Worm (Caenorhabditis elegans) whole organism, young adult: ENCODE measurements around the gene F48F7.3.

Experiments used
- B0035.1 ChIP-seq: sonication (generic microtip); optimal IDR thresholded peaks from 2 replicates; lab custom pipeline; 2016; ENCODE audit warnings: missing genetic modification characterization, mild to moderate bottlenecking, missing compliant biosample characterization, missing genotype, missing genetic modification reagents
- C06A6.2 ChIP-seq: fragments of 200-800 bp; sonication (Bioruptor generic); conservative IDR thresholded peaks from 2 replicates; pipeline ENCODE4 v1.3.6; 2022; ENCODE audit warnings: missing genetic modification characterization, missing compliant biosample characterization
- C17E4.6 ChIP-seq: fragments of 200-800 bp; sonication (Bioruptor generic); IDR thresholded peaks from 2 replicates; pipeline ENCODE4 v1.3.6; 2022; ENCODE audit warnings: missing genetic modification reagents, missing genetic modification characterization, missing compliant biosample characterization
- D2030.7 ChIP-seq: fragments of 200-800 bp; sonication (Bioruptor generic); IDR thresholded peaks from 2 replicates; pipeline ENCODE4 v1.3.6; 2022; ENCODE audit warnings: missing genetic modification reagents, missing genetic modification characterization, missing compliant biosample characterization
- F10E7.11 ChIP-seq: sonication (generic microtip); optimal IDR thresholded peaks from 2 replicates; lab custom pipeline; 2017; ENCODE audit warnings: mild to moderate bottlenecking, missing genetic modification characterization, moderate library complexity, missing compliant biosample characterization
- F22D6.2 ChIP-seq: sonication (generic microtip); optimal IDR thresholded peaks from 2 replicates; lab custom pipeline; 2016; ENCODE audit warnings: mild to moderate bottlenecking, missing genetic modification characterization, missing compliant biosample characterization
- F33H1.4 ChIP-seq: fragments of 200-800 bp; sonication (Bioruptor generic); IDR thresholded peaks from 2 replicates; pipeline ENCODE4 v1.3.6; 2022; ENCODE audit warnings: missing genetic modification reagents, missing genetic modification characterization, missing compliant biosample characterization
- F57C9.4 ChIP-seq: sonication (generic microtip); optimal IDR thresholded peaks from 2 replicates; lab custom pipeline; 2017; ENCODE audit warnings: mild to moderate bottlenecking, missing genetic modification characterization, missing compliant biosample characterization
- K11D2.4 ChIP-seq: fragments of 200-800 bp; sonication (Bioruptor generic); IDR thresholded peaks from 2 replicates; pipeline ENCODE4 v1.3.6; 2022; ENCODE audit warnings: missing genetic modification reagents, missing genetic modification characterization, missing compliant biosample characterization
- K12H6.12 ChIP-seq: fragments of 200-800 bp; sonication (Bioruptor generic); optimal IDR thresholded peaks from 2 replicates; lab custom pipeline; 2018; ENCODE audit warnings: mild to moderate bottlenecking, missing genetic modification characterization, missing compliant biosample characterization
- T07F8.4 ChIP-seq: sonication (generic microtip); optimal IDR thresholded peaks from 2 replicates; lab custom pipeline; 2016; ENCODE audit warnings: mild to moderate bottlenecking, missing genetic modification characterization, moderate library complexity, missing compliant biosample characterization
- Y53G8AR.9 ChIP-seq: fragments of 200-800 bp; sonication (Bioruptor generic); conservative IDR thresholded peaks from 2 replicates; pipeline ENCODE4 v1.3.6; 2022; ENCODE audit warnings: missing genetic modification reagents, missing genetic modification characterization, missing compliant biosample characterization
- Y67H2A.10 ChIP-seq: fragments of 200-800 bp; sonication (Bioruptor generic); conservative IDR thresholded peaks from 2 replicates; pipeline ENCODE4 v1.3.6; 2022; ENCODE audit warnings: missing genetic modification reagents, missing genetic modification characterization, missing compliant biosample characterization
- Y79H2A.3 ChIP-seq: fragments of 200-800 bp; sonication (Bioruptor generic); conservative IDR thresholded peaks from 2 replicates; pipeline ENCODE4 v1.3.6; 2022; ENCODE audit warnings: missing genetic modification reagents, missing genetic modification characterization, missing compliant biosample characterization
- aptf-2 ChIP-seq: fragments of 200-800 bp; sonication (Bioruptor generic); conservative IDR thresholded peaks from 2 replicates; pipeline ENCODE4 v1.3.6; 2022; ENCODE audit warnings: missing genetic modification reagents, missing genetic modification characterization, missing compliant biosample characterization
- aptf-3 ChIP-seq: fragments of 200-800 bp; sonication (Bioruptor generic); IDR thresholded peaks from 2 replicates; pipeline ENCODE4 v1.3.6; 2022; ENCODE audit warnings: missing genetic modification characterization, missing compliant biosample characterization
- attf-3 ChIP-seq: fragments of 200-800 bp; sonication (Bioruptor generic); conservative IDR thresholded peaks from 2 replicates; pipeline ENCODE4 v1.3.6; 2022; ENCODE audit warnings: missing genetic modification reagents, missing genetic modification characterization, missing compliant biosample characterization
- attf-6 ChIP-seq: fragments of 200-800 bp; sonication (Bioruptor generic); IDR thresholded peaks from 2 replicates; pipeline ENCODE4 v1.3.6; 2022; ENCODE audit warnings: missing genetic modification reagents, missing genetic modification characterization, missing compliant biosample characterization
- ceh-79 ChIP-seq: sonication (generic microtip); optimal IDR thresholded peaks from 2 replicates; lab custom pipeline; 2017; ENCODE audit warnings: mild to moderate bottlenecking, missing genetic modification characterization, missing compliant biosample characterization
- ceh-91 ChIP-seq: fragments of 200-800 bp; sonication (Bioruptor generic); IDR thresholded peaks from 2 replicates; pipeline ENCODE4 v1.3.6; 2022; ENCODE audit warnings: missing genetic modification reagents, missing genetic modification characterization, missing compliant biosample characterization
- die-1 ChIP-seq: sonication (generic microtip); optimal IDR thresholded peaks from 2 replicates; lab custom pipeline; 2016; ENCODE audit warnings: missing genotype, mild to moderate bottlenecking, missing genetic modification characterization, missing compliant biosample characterization
- dpff-1 ChIP-seq: sonication (generic microtip); optimal IDR thresholded peaks from 2 replicates; lab custom pipeline; 2017; ENCODE audit warnings: mild to moderate bottlenecking, missing genetic modification characterization, missing compliant biosample characterization
- dpl-1 ChIP-seq: fragments of 150-350 bp; optimal IDR thresholded peaks from 2 replicates; lab custom pipeline; 2014; ENCODE audit warnings: missing biosample characterization, missing genetic modification reagents, missing genetic modification characterization
- egrh-3 ChIP-seq: fragments of 200-800 bp; sonication (Bioruptor generic); IDR thresholded peaks from 2 replicates; pipeline ENCODE4 v1.3.6; 2022; ENCODE audit warnings: missing genetic modification reagents, missing genetic modification characterization, missing compliant biosample characterization
- ets-4 ChIP-seq: fragments of 200-800 bp; sonication (Bioruptor generic); optimal IDR thresholded peaks from 2 replicates; lab custom pipeline; 2018; ENCODE audit warnings: mild to moderate bottlenecking, missing genetic modification characterization, missing compliant biosample characterization
- gei-17 ChIP-seq: fragments of 200-800 bp; sonication (Bioruptor generic); optimal IDR thresholded peaks from 2 replicates; lab custom pipeline; 2018; ENCODE audit warnings: mild to moderate bottlenecking, missing genetic modification characterization, missing compliant biosample characterization
- hlh-12 ChIP-seq: sonication (generic microtip); optimal IDR thresholded peaks from 2 replicates; lab custom pipeline; 2016; ENCODE audit warnings: missing genetic modification characterization, missing compliant biosample characterization
- hmg-1.2 ChIP-seq: fragments of 200-800 bp; sonication (Bioruptor generic); IDR thresholded peaks from 2 replicates; pipeline ENCODE4 v1.3.6; 2022; ENCODE audit warnings: missing genetic modification reagents, missing genetic modification characterization, missing compliant biosample characterization
- hmg-20 ChIP-seq: fragments of 200-800 bp; sonication (Bioruptor generic); IDR thresholded peaks from 2 replicates; pipeline ENCODE4 v1.3.6; 2022; ENCODE audit warnings: missing genetic modification reagents, missing genetic modification characterization, missing compliant biosample characterization
- lag-1 ChIP-seq: fragments of 200-800 bp; sonication (Bioruptor generic); IDR thresholded peaks from 2 replicates; pipeline ENCODE4 v1.3.6; 2022; ENCODE audit warnings: missing genetic modification reagents, missing genetic modification characterization, missing compliant biosample characterization
- let-607 ChIP-seq, 2 experiments: fragments of 200-800 bp in 1 of 2; sonication (Bioruptor generic) in 1 of 2; sonication (generic microtip) in 1 of 2; optimal IDR thresholded peaks; 2 replicates each; lab custom pipeline; 2016 to 2018; ENCODE audit warnings: mild to moderate bottlenecking in 2 of 2, missing compliant biosample characterization in 2 of 2, missing genetic modification characterization in 2 of 2, moderate library complexity in 2 of 2, missing genotype in 1 of 2
- lir-1 ChIP-seq: fragments of 200-800 bp; sonication (Bioruptor generic); conservative IDR thresholded peaks from 2 replicates; pipeline ENCODE4 v1.3.6; 2022; ENCODE audit warnings: missing genetic modification reagents, missing genetic modification characterization, missing compliant biosample characterization
- lsy-27 ChIP-seq: sonication (generic microtip); optimal IDR thresholded peaks from 2 replicates; lab custom pipeline; 2017; ENCODE audit warnings: missing genetic modification characterization, mild to moderate bottlenecking, missing compliant biosample characterization, antibody characterized with exemption, missing genotype, borderline replicate concordance; ENCODE audit not compliant: insufficient read depth
- madf-10 ChIP-seq: sonication (generic microtip); optimal IDR thresholded peaks from 2 replicates; lab custom pipeline; 2016; ENCODE audit warnings: mild to moderate bottlenecking, missing genetic modification characterization, missing compliant biosample characterization
- madf-3 ChIP-seq: fragments of 200-800 bp; sonication (Bioruptor generic); IDR thresholded peaks from 2 replicates; pipeline ENCODE4 v1.3.6; 2022; ENCODE audit warnings: missing genetic modification reagents, missing genetic modification characterization, missing compliant biosample characterization
- mel-28 ChIP-seq: sonication (generic microtip); optimal IDR thresholded peaks from 2 replicates; lab custom pipeline; 2016; ENCODE audit warnings: borderline replicate concordance, mild to moderate bottlenecking, missing genetic modification characterization, missing compliant biosample characterization
- mes-4 ChIP-seq: sonication (generic microtip); optimal IDR thresholded peaks from 2 replicates; lab custom pipeline; 2016; ENCODE audit warnings: missing genotype, missing genetic modification characterization, missing compliant biosample characterization
- mxl-1 ChIP-seq: sonication (generic microtip); optimal IDR thresholded peaks from 2 replicates; lab custom pipeline; 2016; ENCODE audit warnings: missing genetic modification characterization, missing compliant biosample characterization
- nfya-1 ChIP-seq: sonication (generic microtip); optimal IDR thresholded peaks from 2 replicates; lab custom pipeline; 2017; ENCODE audit warnings: antibody characterized with exemption, missing compliant biosample characterization, missing genetic modification characterization, borderline replicate concordance; ENCODE audit not compliant: insufficient read depth
- nfya-2 ChIP-seq: fragments of 200-800 bp; sonication (Bioruptor generic); IDR thresholded peaks from 2 replicates; pipeline ENCODE4 v1.3.6; 2022; ENCODE audit warnings: missing genetic modification reagents, missing genetic modification characterization, missing compliant biosample characterization
- nhr-179 ChIP-seq: sonication (generic microtip); optimal IDR thresholded peaks from 2 replicates; lab custom pipeline; 2016; ENCODE audit warnings: mild to moderate bottlenecking, missing genetic modification characterization, missing compliant biosample characterization
- repo-1 ChIP-seq: sonication (generic microtip); optimal IDR thresholded peaks from 2 replicates; lab custom pipeline; 2017; ENCODE audit warnings: mild to moderate bottlenecking, missing genetic modification characterization, missing compliant biosample characterization
- sdz-38 ChIP-seq: sonication (generic microtip); optimal IDR thresholded peaks from 2 replicates; lab custom pipeline; 2016; ENCODE audit warnings: missing genotype, missing genetic modification characterization, missing compliant biosample characterization
- snpc-1.1 ChIP-seq: sonication (generic microtip); optimal IDR thresholded peaks from 2 replicates; lab custom pipeline; 2017; ENCODE audit warnings: missing genetic modification characterization, mild to moderate bottlenecking, missing compliant biosample characterization, antibody characterized with exemption, moderate library complexity, missing genotype, missing genetic modification reagents; ENCODE audit not compliant: insufficient read depth
- snpc-3.4 ChIP-seq: sonication (generic microtip); optimal IDR thresholded peaks from 2 replicates; lab custom pipeline; 2017; ENCODE audit warnings: missing genetic modification characterization, mild to moderate bottlenecking, missing compliant biosample characterization, antibody characterized with exemption, moderate library complexity, missing genotype, missing genetic modification reagents
- sptf-2 ChIP-seq: fragments of 200-800 bp; sonication (Bioruptor generic); optimal IDR thresholded peaks from 2 replicates; lab custom pipeline; 2018; ENCODE audit warnings: mild to moderate bottlenecking, missing genetic modification characterization, missing compliant biosample characterization
- ztf-18 ChIP-seq: sonication (generic microtip); optimal IDR thresholded peaks from 2 replicates; lab custom pipeline; 2016; ENCODE audit warnings: missing genotype, mild to moderate bottlenecking, missing genetic modification characterization, missing compliant biosample characterization
- ztf-26 ChIP-seq: sonication (generic microtip); optimal IDR thresholded peaks from 2 replicates; lab custom pipeline; 2017; ENCODE audit warnings: missing genetic modification characterization, missing compliant biosample characterization

Gene F48F7.3

DNA sequence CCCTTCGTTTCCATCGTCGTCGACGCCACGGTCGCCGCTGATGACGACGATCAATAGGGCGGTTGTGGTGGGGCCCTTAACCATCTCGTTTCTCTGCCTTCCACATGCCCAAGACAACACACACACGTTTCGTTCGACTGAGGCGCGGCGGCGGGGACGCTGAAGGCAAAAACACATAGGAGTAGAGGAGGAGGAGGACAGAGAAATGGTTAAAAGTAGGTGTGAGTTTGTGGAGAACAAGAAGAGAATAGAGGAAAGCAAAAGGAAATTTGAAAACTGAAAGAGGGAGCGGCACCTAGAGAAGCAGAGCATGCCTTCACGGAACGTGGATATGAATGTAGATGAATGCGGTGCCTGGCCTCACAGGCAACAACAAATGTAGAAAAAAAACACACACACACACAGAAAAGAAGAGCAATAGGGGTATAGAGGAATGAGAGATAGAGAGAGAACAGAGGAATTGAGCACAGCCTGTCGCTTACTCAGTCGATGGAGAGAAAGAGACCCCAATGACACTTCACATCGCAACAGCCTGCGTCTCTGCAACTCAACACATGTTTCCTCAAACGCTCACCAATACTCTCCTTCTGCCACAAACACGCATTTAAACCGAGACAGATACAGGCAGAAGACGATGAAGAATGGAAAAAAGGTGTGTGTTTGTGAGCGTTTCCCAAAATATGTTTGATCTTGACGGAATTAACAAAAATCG is 6.1 kb downstream of the F48F7.3 start (continued):
- TF ChIP-seq Y79H2A.3 (GFP tag; lab: Robert Waterston, UW), result no peak
- no peak for TF ChIP-seq repo-1 (tag; lab: Kevin White, UChicago)
- no peak for TF ChIP-seq madf-3 (GFP tag; lab: Robert Waterston, UW)
- TF ChIP-seq egrh-3 (GFP tag; lab: Robert Waterston, UW), result peak; percentile 51
- peak; percentile 86 for TF ChIP-seq madf-10 (tag; lab: Kevin White, UChicago)
- TF ChIP-seq nfya-2, result no peak
- no peak for TF ChIP-seq mel-28 (tag; lab: Kevin White, UChicago)
- no peak for TF ChIP-seq Y53G8AR.9 (GFP tag; lab: Robert Waterston, UW)
- TF ChIP-seq ceh-79 (tag; lab: Kevin White, UChicago), result no peak
- no peak for TF ChIP-seq dpl-1 (GFP tag; lab: Kevin White, UChicago)
- no peak for TF ChIP-seq D2030.7
- no peak for TF ChIP-seq hlh-12 (tag; lab: Kevin White, UChicago)
- no peak for TF ChIP-seq ceh-91 (GFP tag; lab: Robert Waterston, UW)
- peak; percentile 58 for TF ChIP-seq ztf-18 (tag; lab: Kevin White, UChicago)
- no peak for TF ChIP-seq mxl-1
- 0 out of 2 replicates have a peak, but pooled peaks have one; percentile 39 for TF ChIP-seq C06A6.2 (GFP tag; lab: Robert Waterston, UW)
- TF ChIP-seq ets-4 (GFP tag; lab: Kevin White, UChicago), result no peak
- TF ChIP-seq attf-3, result no peak
- peak; percentile 32 for TF ChIP-seq die-1
- TF ChIP-seq K12H6.12 (tag; lab: Kevin White, UChicago), result peak; percentile 97
- TF ChIP-seq nhr-179 (tag; lab: Kevin White, UChicago), result no peak
- TF ChIP-seq T07F8.4 (tag; lab: Kevin White, UChicago), result no peak
- TF ChIP-seq K11D2.4, result peak; percentile 86
- no peak for TF ChIP-seq B0035.1 (tag; lab: Kevin White, UChicago)
- TF ChIP-seq mes-4 (tag; lab: Kevin White, UChicago), result no peak
- no peak for TF ChIP-seq nfya-1 (tag; lab: Kevin White, UChicago)
- no peak for TF ChIP-seq sptf-2 (GFP tag; lab: Kevin White, UChicago)
- no peak for TF ChIP-seq sdz-38 (tag; lab: Kevin White, UChicago)
- TF ChIP-seq F33H1.4 (GFP tag; lab: Robert Waterston, UW), result no peak
- no peak for TF ChIP-seq C17E4.6 (GFP tag; lab: Robert Waterston, UW)
- TF ChIP-seq dpff-1 (tag; lab: Kevin White, UChicago), result no peak
- TF ChIP-seq lir-1 (GFP tag; lab: Robert Waterston, UW), result no peak
- peak; percentile 76; the same call in 1 of the 2 replicates for TF ChIP-seq hmg-1.2
- TF ChIP-seq gei-17 (GFP tag; lab: Kevin White, UChicago), result peak; percentile 65
- no peak for TF ChIP-seq snpc-3.4 (tag; lab: Kevin White, UChicago)
- TF ChIP-seq hmg-20 (GFP tag; lab: Robert Waterston, UW), result no peak
- no peak for TF ChIP-seq lsy-27
- peak; percentile 37 for TF ChIP-seq ztf-26 (tag; lab: Kevin White, UChicago)
- TF ChIP-seq let-607 (tag; optimal IDR thresholded peaks at IDR 0.05; lab: Kevin White, UChicago), result peak in 1 of 2 experiments; percentile 59
- TF ChIP-seq aptf-2 (GFP tag; lab: Robert Waterston, UW), result no peak
- TF ChIP-seq F57C9.4 (tag; lab: Kevin White, UChicago), result no peak
- no peak for TF ChIP-seq snpc-1.1 (tag; lab: Kevin White, UChicago)
- TF ChIP-seq attf-6 (GFP tag; lab: Robert Waterston, UW), result no peak
- TF ChIP-seq lag-1 (GFP tag; lab: Robert Waterston, UW), result no peak
- no peak for TF ChIP-seq Y67H2A.10 (GFP tag; lab: Robert Waterston, UW)
- TF ChIP-seq F10E7.11 (tag; lab: Kevin White, UChicago), result no peak
- peak; percentile 8 for TF ChIP-seq F22D6.2
- TF ChIP-seq aptf-3 (GFP tag; lab: Robert Waterston, UW), result no peak
